Worm (Caenorhabditis elegans) whole organism, L2 larva: ENCODE measurements around the gene eri-1.

Experiments used
- Y55F3AM.14 ChIP-seq: fragments of 200-800 bp; sonication (Bioruptor generic); optimal IDR thresholded peaks from 2 replicates; lab custom pipeline; 2018; ENCODE audit warnings: mild to moderate bottlenecking, missing genetic modification characterization, missing compliant biosample characterization
- ZK546.5 ChIP-seq: sonication (generic microtip); optimal IDR thresholded peaks from 2 replicates; lab custom pipeline; 2017; ENCODE audit warnings: missing biosample characterization, missing genetic modification characterization
- alr-1 ChIP-seq: fragments of 150-350 bp; optimal IDR thresholded peaks from 2 replicates; lab custom pipeline; 2014; ENCODE audit warnings: missing biosample characterization, missing genetic modification characterization
- aly-2 ChIP-seq: fragments of 150-350 bp; optimal IDR thresholded peaks from 2 replicates; lab custom pipeline; 2014; ENCODE audit warnings: missing biosample characterization, missing genetic modification characterization
- ama-1 ChIP-seq: fragments of 150-350 bp; optimal IDR thresholded peaks from 2 replicates; lab custom pipeline; 2018; ENCODE audit warnings: inconsistent platforms
- ceh-16 ChIP-seq: fragments of 150-350 bp; optimal IDR thresholded peaks from 2 replicates; lab custom pipeline; 2014; ENCODE audit warnings: missing biosample characterization, missing genetic modification characterization
- crh-2 ChIP-seq: sonication (generic microtip); optimal IDR thresholded peaks from 2 replicates; lab custom pipeline; 2017; ENCODE audit warnings: missing biosample characterization, missing genetic modification characterization
- dmd-4 ChIP-seq: sonication (generic microtip); optimal IDR thresholded peaks from 2 replicates; lab custom pipeline; 2017; ENCODE audit warnings: missing biosample characterization, missing genetic modification characterization
- egl-27 ChIP-seq: sonication (generic microtip); optimal IDR thresholded peaks from 3 replicates; lab custom pipeline; 2017; ENCODE audit warnings: missing biosample characterization, missing genetic modification reagents, missing genetic modification characterization
- elt-3 ChIP-seq: sonication (generic microtip); optimal IDR thresholded peaks from 2 replicates; lab custom pipeline; 2017; ENCODE audit warnings: missing biosample characterization, missing genetic modification characterization
- gmeb-1 ChIP-seq: fragments of 150-350 bp; optimal IDR thresholded peaks from 2 replicates; lab custom pipeline; 2014; ENCODE audit warnings: missing biosample characterization, missing genetic modification characterization
- lin-11 ChIP-seq: fragments of 150-350 bp; sonication (generic microtip); optimal IDR thresholded peaks from 2 replicates; lab custom pipeline; 2014; ENCODE audit warnings: missing biosample characterization, missing genetic modification characterization, inconsistent platforms, mixed read lengths
- lin-13 ChIP-seq: fragments of 150-350 bp; optimal IDR thresholded peaks from 2 replicates; lab custom pipeline; 2014; ENCODE audit warnings: missing biosample characterization, missing genetic modification reagents, missing genetic modification characterization
- lin-39 ChIP-seq: fragments of 150-350 bp; optimal IDR thresholded peaks from 2 replicates; lab custom pipeline; 2014; ENCODE audit warnings: missing biosample characterization, missing genetic modification reagents, missing genetic modification characterization
- lsy-2 ChIP-seq, 2 experiments: fragments of 150-350 bp in 1 of 2; sonication (generic microtip) in 1 of 2; optimal IDR thresholded peaks; 2 replicates each; lab custom pipeline; 2014 to 2017; ENCODE audit warnings: missing biosample characterization in 2 of 2, missing genetic modification characterization in 2 of 2
- mbf-1 ChIP-seq: sonication (generic microtip); optimal IDR thresholded peaks from 2 replicates; lab custom pipeline; 2017; ENCODE audit warnings: missing biosample characterization, missing genetic modification characterization
- mdl-1 ChIP-seq, 2 experiments: fragments of 150-350 bp in 1 of 2; sonication (generic microtip) in 1 of 2; optimal IDR thresholded peaks; 2 replicates each; lab custom pipeline; 2017; ENCODE audit warnings: missing biosample characterization in 2 of 2, missing genetic modification characterization in 2 of 2
- nhr-11 ChIP-seq: fragments of 150-350 bp; optimal IDR thresholded peaks from 2 replicates; lab custom pipeline; 2014; ENCODE audit warnings: missing biosample characterization, missing genetic modification characterization
- nhr-129 ChIP-seq: fragments of 150-350 bp; optimal IDR thresholded peaks from 2 replicates; lab custom pipeline; 2014; ENCODE audit warnings: missing biosample characterization, missing genetic modification characterization
- nhr-21 ChIP-seq: fragments of 150-350 bp; optimal IDR thresholded peaks from 2 replicates; lab custom pipeline; 2014; ENCODE audit warnings: missing biosample characterization, missing genetic modification characterization
- nhr-25 ChIP-seq: fragments of 150-350 bp; sonication (generic microtip); optimal IDR thresholded peaks from 3 replicates; lab custom pipeline; 2014; ENCODE audit warnings: missing biosample characterization, missing genetic modification characterization
- nhr-6 ChIP-seq: fragments of 150-350 bp; optimal IDR thresholded peaks from 2 replicates; lab custom pipeline; 2014; ENCODE audit warnings: missing biosample characterization, missing genetic modification characterization
- nhr-77 ChIP-seq: fragments of 150-350 bp; optimal IDR thresholded peaks from 2 replicates; lab custom pipeline; 2014; ENCODE audit warnings: missing biosample characterization, missing genetic modification characterization
- peb-1 ChIP-seq: fragments of 150-350 bp; optimal IDR thresholded peaks from 2 replicates; lab custom pipeline; 2014; ENCODE audit warnings: missing biosample characterization, missing genetic modification characterization
- sem-4 ChIP-seq: fragments of 150-350 bp; optimal IDR thresholded peaks from 2 replicates; lab custom pipeline; 2014; ENCODE audit warnings: missing biosample characterization, missing genetic modification reagents, missing genetic modification characterization
- sma-3 ChIP-seq: sonication (generic microtip); optimal IDR thresholded peaks from 2 replicates; lab custom pipeline; 2016; ENCODE audit warnings: missing genetic modification reagents, missing genetic modification characterization, missing compliant biosample characterization
- unc-39 ChIP-seq: fragments of 150-350 bp; optimal IDR thresholded peaks from 2 replicates; lab custom pipeline; 2014; ENCODE audit warnings: missing biosample characterization, missing genetic modification characterization
- unc-55 ChIP-seq: fragments of 150-350 bp; sonication (generic microtip); optimal IDR thresholded peaks from 3 replicates; lab custom pipeline; 2014; ENCODE audit warnings: missing biosample characterization, missing genetic modification reagents, missing genetic modification characterization
- unc-62 ChIP-seq: fragments of 150-350 bp; optimal IDR thresholded peaks from 2 replicates; lab custom pipeline; 2014; ENCODE audit warnings: missing biosample characterization, missing genetic modification reagents, missing genetic modification characterization
- zag-1 ChIP-seq: fragments of 150-350 bp; optimal IDR thresholded peaks from 2 replicates; lab custom pipeline; 2014; ENCODE audit warnings: missing biosample characterization, missing genetic modification characterization
- ztf-1 ChIP-seq: fragments of 200-800 bp; sonication (Bioruptor generic); conservative IDR thresholded peaks from 2 replicates; pipeline ENCODE4 v1.3.6; 2022; ENCODE audit warnings: missing genetic modification characterization, missing compliant biosample characterization
- ztf-11 ChIP-seq: sonication (generic microtip); optimal IDR thresholded peaks from 2 replicates; lab custom pipeline; 2017; ENCODE audit warnings: missing biosample characterization, missing genetic modification characterization
- ztf-4 ChIP-seq: fragments of 150-350 bp; optimal IDR thresholded peaks from 2 replicates; lab custom pipeline; 2014; ENCODE audit warnings: missing biosample characterization, missing genetic modification characterization

Gene eri-1

ce11 chrIV:419674-420073 is at the start of gene eri-1:
Gene eri-1, minus strand, starts transcription at chrIV:419958.
- TF ChIP-seq ztf-1 (no peak), ztf-11 (tag; lab: Kevin White, UChicago) (no peak), lsy-2 (tag; optimal IDR thresholded peaks at IDR 0.05; lab: Kevin White, UChicago) (no peak), Y55F3AM.14 (GFP tag; lab: Kevin White, UChicago) (no peak), lin-39 (tag; lab: Kevin White, UChicago) (no peak), lin-11 (tag; lab: Kevin White, UChicago) (no peak), ztf-4 (tag; lab: Kevin White, UChicago) (no peak)

ce11 chrIV:468307-468706 is 48.5 kb upstream of the eri-1 start:
- no peak for TF ChIP-seq ceh-16

ce11 chrIV:467291-467690 is 47.5 kb upstream of the eri-1 start:
- TF ChIP-seq nhr-21 (no peak), zag-1 (tag; lab: Kevin White, UChicago) (no peak), ztf-4 (tag; lab: Kevin White, UChicago) (no peak), nhr-6 (tag; lab: Kevin White, UChicago) (no peak), gmeb-1 (no peak), unc-55 (GFP tag; lab: Kevin White, UChicago) (no peak), egl-27 (no peak), ZK546.5 (tag; lab: Kevin White, UChicago) (no peak), nhr-25 (tag; lab: Kevin White, UChicago) (no peak), nhr-129 (tag; lab: Kevin White, UChicago) (no peak), aly-2 (tag; lab: Kevin White, UChicago) (no peak)

ce11 chrIV:466569-466968 is 46.8 kb upstream of the eri-1 start:
- TF ChIP-seq peb-1 (tag; lab: Kevin White, UChicago) (no peak), dmd-4 (tag; lab: Kevin White, UChicago) (no peak), nhr-11 (tag; lab: Kevin White, UChicago) (no peak), lin-11 (tag; lab: Kevin White, UChicago) (no peak), gmeb-1 (no peak), alr-1 (tag; lab: Kevin White, UChicago) (no peak), ama-1 (lab: Kevin White, UChicago) (no peak), crh-2 (no peak), nhr-77 (no peak), nhr-129 (tag; lab: Kevin White, UChicago) (no peak), elt-3 (tag; lab: Kevin White, UChicago) (no peak), sem-4 (tag; lab: Kevin White, UChicago) (no peak), unc-62 (GFP tag; lab: Kevin White, UChicago) (no peak), nhr-21 (no peak), nhr-25 (tag; lab: Kevin White, UChicago) (no peak)

- no peak for TF ChIP-seq ztf-11 (tag; lab: Kevin White, UChicago)
- no peak for TF ChIP-seq ama-1 (lab: Kevin White, UChicago)
- TF ChIP-seq unc-62 (GFP tag; lab: Kevin White, UChicago) = no peak
- no peak for TF ChIP-seq mdl-1 (tag; optimal IDR thresholded peaks at IDR 0.05; lab: Kevin White, UChicago)
- no peak for TF ChIP-seq lin-13 (GFP tag; lab: Kevin White, UChicago)
- no peak for TF ChIP-seq nhr-129 (tag; lab: Kevin White, UChicago)
- no peak for TF ChIP-seq unc-55 (GFP tag; lab: Kevin White, UChicago)
- no peak for TF ChIP-seq unc-39 (tag; lab: Kevin White, UChicago)
- TF ChIP-seq nhr-21 = no peak
- TF ChIP-seq ceh-16 = no peak
- TF ChIP-seq ZK546.5 (tag; lab: Kevin White, UChicago) = no peak
- no peak for TF ChIP-seq lsy-2 (tag; optimal IDR thresholded peaks at IDR 0.05; lab: Kevin White, UChicago)
- no peak for TF ChIP-seq sma-3 (GFP tag; lab: Kevin White, UChicago)
- no peak for TF ChIP-seq mbf-1
- no peak for TF ChIP-seq lin-11 (tag; lab: Kevin White, UChicago)
- TF ChIP-seq aly-2 (tag; lab: Kevin White, UChicago) = no peak
- TF ChIP-seq gmeb-1 = no peak
- no peak for TF ChIP-seq nhr-77
- TF ChIP-seq nhr-11 (tag; lab: Kevin White, UChicago) = no peak
- TF ChIP-seq, all 48 proteins: peak for 0
These were observed 42.3 kb upstream of the eri-1 start for ce11 chrIV:462050-462449.
